Worm (Caenorhabditis elegans): ENCODE results near the gene larp-1.
"Not testable (repeated sequence)": the region's sequence is repeated elsewhere in the genome, so short reads cannot be mapped to it uniquely, and the experiment has no call there.

- TF ChIP-seq aptf-3 (GFP tag; IDR thresholded peaks at IDR 0.05) (peak; percentile 79; the same call in 1 of the 2 replicates), egl-44 (GFP tag; IDR thresholded peaks at IDR 0.05) (peak; percentile 69; the same call in 1 of the 2 replicates), snpc-4 (GFP tag; optimal IDR thresholded peaks at IDR 0.05) (peak; percentile 46), snpc-4 (tag; optimal IDR thresholded peaks at IDR 0.05) (peak in 1 of 4 experiments; percentile 64), mcd-1 (GFP tag; IDR thresholded peaks at IDR 0.05) (peak; percentile 84), D2030.7 (GFP tag; IDR thresholded peaks at IDR 0.05) (peak; percentile 90), cebp-2 (GFP tag; IDR thresholded peaks at IDR 0.05) (peak; percentile 34; the same call in 1 of the 2 replicates), ceh-79 (tag; optimal IDR thresholded peaks at IDR 0.05) (peak; percentile 68)
- not testable (repeated sequence) for TF ChIP-seq Y67H2A.10 (GFP tag; conservative IDR thresholded peaks at IDR 0.05); unc-62 (GFP tag; optimal IDR thresholded peaks at IDR 0.05); ztf-22 (GFP tag; optimal IDR thresholded peaks at IDR 0.05); ama-1 (optimal IDR thresholded peaks at IDR 0.05); ama-1 (GFP tag; optimal IDR thresholded peaks at IDR 0.05); gei-17 (GFP tag; optimal IDR thresholded peaks at IDR 0.05); efl-1 (GFP tag; optimal IDR thresholded peaks at IDR 0.05); B0336.3 (GFP tag; IDR thresholded peaks at IDR 0.05)
Observed at ce11 chrIII:5031375-5031836, 14.0 kb upstream of the larp-1 start.
